Worm (Caenorhabditis elegans) whole organism, L1 larva: ENCODE measurements around the gene ZC449.7.

Source experiments
- C04F5.9 ChIP-seq: sonication (generic microtip); optimal IDR thresholded peaks from 2 replicates; lab custom pipeline; 2016; ENCODE audit warnings: missing genetic modification characterization, missing compliant biosample characterization
- C34B4.2 ChIP-seq: sonication (generic microtip); optimal IDR thresholded peaks from 2 replicates; lab custom pipeline; 2017; ENCODE audit warnings: mild to moderate bottlenecking, missing genetic modification characterization, missing compliant biosample characterization
- F16B12.6 ChIP-seq: fragments of 150-350 bp; optimal IDR thresholded peaks from 2 replicates; lab custom pipeline; 2014; ENCODE audit warnings: missing biosample characterization, missing genetic modification characterization
- Y116A8C.19 ChIP-seq: sonication (generic microtip); optimal IDR thresholded peaks from 2 replicates; lab custom pipeline; 2016; ENCODE audit warnings: missing compliant biosample characterization, missing genetic modification characterization, borderline replicate concordance
- alr-1 ChIP-seq: fragments of 200-800 bp; sonication (Bioruptor generic); optimal IDR thresholded peaks from 2 replicates; lab custom pipeline; 2018; ENCODE audit warnings: borderline replicate concordance, mild to moderate bottlenecking, missing genetic modification characterization, missing compliant biosample characterization
- aly-2 ChIP-seq: fragments of 150-350 bp; optimal IDR thresholded peaks from 2 replicates; lab custom pipeline; 2014; ENCODE audit warnings: missing biosample characterization, missing genetic modification characterization
- ama-1 ChIP-seq: fragments of 150-350 bp; optimal IDR thresholded peaks from 2 replicates; lab custom pipeline; 2014
- blmp-1 ChIP-seq: fragments of 150-350 bp; optimal IDR thresholded peaks from 2 replicates; lab custom pipeline; 2014; ENCODE audit warnings: missing biosample characterization, missing genetic modification characterization
- ceh-63 ChIP-seq: fragments of 200-800 bp; sonication (Bioruptor generic); optimal IDR thresholded peaks from 2 replicates; lab custom pipeline; 2018; ENCODE audit warnings: mild to moderate bottlenecking, missing genetic modification characterization, missing compliant biosample characterization
- ceh-8 ChIP-seq: fragments of 200-800 bp; sonication (Bioruptor generic); optimal IDR thresholded peaks from 2 replicates; lab custom pipeline; 2018; ENCODE audit warnings: mild to moderate bottlenecking, missing genetic modification characterization, moderate library complexity, missing compliant biosample characterization
- ceh-90 ChIP-seq: sonication (generic microtip); optimal IDR thresholded peaks from 2 replicates; lab custom pipeline; 2016; ENCODE audit warnings: missing genetic modification characterization, missing compliant biosample characterization
- ces-1 ChIP-seq: fragments of 150-350 bp; optimal IDR thresholded peaks from 2 replicates; lab custom pipeline; 2014; ENCODE audit warnings: missing biosample characterization, missing genetic modification reagents, missing genetic modification characterization
- dpl-1 ChIP-seq, 3 experiments: fragments of 150-350 bp in 2 of 3; sonication (generic microtip) in 1 of 3; optimal IDR thresholded peaks; 2 replicates each; lab custom pipeline; 2014 to 2017; ENCODE audit warnings: missing biosample characterization in 3 of 3, missing genetic modification characterization in 3 of 3, missing genetic modification reagents in 3 of 3
- dsc-1 ChIP-seq: sonication (generic microtip); optimal IDR thresholded peaks from 2 replicates; lab custom pipeline; 2016; ENCODE audit warnings: mild to moderate bottlenecking, missing genetic modification characterization, missing compliant biosample characterization
- efl-1 ChIP-seq, 4 experiments: fragments of 150-350 bp; optimal IDR thresholded peaks in 3 of 4; peaks in 1 of 4; 1 replicate in 1 of 4; 2 replicates in 3 of 4; lab custom pipeline; 2014; ENCODE audit warnings: missing biosample characterization in 2 of 4, missing genetic modification characterization in 2 of 4, missing genetic modification reagents in 2 of 4
- egl-13 ChIP-seq: sonication (generic microtip); optimal IDR thresholded peaks from 2 replicates; lab custom pipeline; 2016; ENCODE audit warnings: missing genotype, missing genetic modification reagents, missing genetic modification characterization, missing compliant biosample characterization
- elt-3 ChIP-seq, 6 experiments: fragments of 150-350 bp in 1 of 6; sonication (generic microtip); optimal IDR thresholded peaks; 2 replicates each; lab custom pipeline; 2017 to 2018; ENCODE audit warnings: missing biosample characterization in 6 of 6, missing genetic modification characterization in 6 of 6, inconsistent platforms in 1 of 6
- fkh-4 ChIP-seq: sonication (generic microtip); optimal IDR thresholded peaks from 2 replicates; lab custom pipeline; 2016; ENCODE audit warnings: missing compliant biosample characterization, missing genetic modification characterization, borderline replicate concordance
- grh-1 ChIP-seq: fragments of 200-800 bp; sonication (Bioruptor generic); IDR thresholded peaks from 2 replicates; pipeline ENCODE4 v1.3.6; 2022; ENCODE audit warnings: missing genetic modification reagents, missing genetic modification characterization, missing compliant biosample characterization
- hlh-4 ChIP-seq: sonication (generic microtip); optimal IDR thresholded peaks from 2 replicates; lab custom pipeline; 2016; ENCODE audit warnings: mild to moderate bottlenecking, missing genetic modification characterization, missing compliant biosample characterization
- hpl-2 ChIP-seq: fragments of 150-350 bp; optimal IDR thresholded peaks from 2 replicates; lab custom pipeline; 2014; ENCODE audit warnings: missing biosample characterization, missing genetic modification reagents, missing genetic modification characterization
- isw-1 ChIP-seq: fragments of 200-800 bp; sonication (Bioruptor generic); IDR thresholded peaks from 2 replicates; pipeline ENCODE4 v1.3.6; 2022; ENCODE audit warnings: missing genetic modification characterization, missing compliant biosample characterization
- jun-1 ChIP-seq: fragments of 150-350 bp; optimal IDR thresholded peaks from 2 replicates; lab custom pipeline; 2014; ENCODE audit warnings: missing biosample characterization, missing genetic modification reagents, missing genetic modification characterization
- lin-13 ChIP-seq: fragments of 150-350 bp; optimal IDR thresholded peaks from 2 replicates; lab custom pipeline; 2014; ENCODE audit warnings: missing biosample characterization, missing genetic modification reagents, missing genetic modification characterization
- lin-14 ChIP-seq: fragments of 200-800 bp; sonication (Bioruptor generic); optimal IDR thresholded peaks from 2 replicates; lab custom pipeline; 2018; ENCODE audit warnings: mild to moderate bottlenecking, missing genetic modification characterization, moderate library complexity, missing compliant biosample characterization
- lin-15B ChIP-seq: fragments of 150-350 bp; sonication (generic microtip); optimal IDR thresholded peaks from 3 replicates; lab custom pipeline; 2014; ENCODE audit warnings: missing biosample characterization, missing genetic modification characterization
- lin-35 ChIP-seq, 2 experiments: fragments of 150-350 bp; optimal IDR thresholded peaks; 2 replicates each; lab custom pipeline; 2014; ENCODE audit warnings: missing biosample characterization in 2 of 2, missing genetic modification characterization in 2 of 2, missing genetic modification reagents in 2 of 2
- lsy-2 ChIP-seq, 2 experiments: fragments of 150-350 bp; optimal IDR thresholded peaks; 2 replicates each; lab custom pipeline; 2014; ENCODE audit warnings: missing biosample characterization in 2 of 2, missing genetic modification characterization in 2 of 2
- mab-9 ChIP-seq: fragments of 200-800 bp; sonication (Bioruptor generic); IDR thresholded peaks from 2 replicates; pipeline ENCODE4 v1.3.6; 2022; ENCODE audit warnings: missing genetic modification reagents, missing genetic modification characterization, missing compliant biosample characterization
- mdl-1 ChIP-seq, 2 experiments: fragments of 150-350 bp; optimal IDR thresholded peaks; 2 replicates each; lab custom pipeline; 2014 to 2017; ENCODE audit warnings: missing biosample characterization in 2 of 2, missing genetic modification characterization in 2 of 2, inconsistent platforms in 1 of 2
- mef-2 ChIP-seq: fragments of 150-350 bp; optimal IDR thresholded peaks from 2 replicates; lab custom pipeline; 2014; ENCODE audit warnings: missing biosample characterization, missing genetic modification characterization
- nhr-12 ChIP-seq: sonication (generic microtip); optimal IDR thresholded peaks from 2 replicates; lab custom pipeline; 2017; ENCODE audit warnings: missing biosample characterization, missing genetic modification characterization
- nhr-19 ChIP-seq: fragments of 200-800 bp; sonication (Bioruptor generic); conservative IDR thresholded peaks from 2 replicates; pipeline ENCODE4 v1.3.6; 2022; ENCODE audit warnings: missing genetic modification characterization, missing compliant biosample characterization
- nhr-20 ChIP-seq: sonication (generic microtip); optimal IDR thresholded peaks from 2 replicates; lab custom pipeline; 2016; ENCODE audit warnings: mild to moderate bottlenecking, missing genetic modification characterization, missing compliant biosample characterization
- nhr-237 ChIP-seq: fragments of 150-350 bp; optimal IDR thresholded peaks from 2 replicates; lab custom pipeline; 2014; ENCODE audit warnings: missing biosample characterization, missing genetic modification characterization
- nhr-47 ChIP-seq: sonication (generic microtip); optimal IDR thresholded peaks from 2 replicates; lab custom pipeline; 2016; ENCODE audit warnings: mild to moderate bottlenecking, missing genetic modification characterization, moderate library complexity, missing compliant biosample characterization
- nhr-71 ChIP-seq: sonication (generic microtip); optimal IDR thresholded peaks from 2 replicates; lab custom pipeline; 2016; ENCODE audit warnings: mild to moderate bottlenecking, missing genetic modification characterization, moderate library complexity, missing compliant biosample characterization
- nhr-76 ChIP-seq: sonication (generic microtip); optimal IDR thresholded peaks from 2 replicates; lab custom pipeline; 2017; ENCODE audit warnings: missing biosample characterization, missing genetic modification characterization
- nhr-77 ChIP-seq: fragments of 150-350 bp; optimal IDR thresholded peaks from 2 replicates; lab custom pipeline; 2014; ENCODE audit warnings: missing biosample characterization, missing genetic modification characterization
- pqm-1 ChIP-seq: sonication (generic microtip); optimal IDR thresholded peaks from 3 replicates; lab custom pipeline; 2017; ENCODE audit warnings: missing biosample characterization, missing genetic modification characterization
- rnt-1 ChIP-seq: sonication (generic microtip); optimal IDR thresholded peaks from 2 replicates; lab custom pipeline; 2016; ENCODE audit warnings: mild to moderate bottlenecking, missing genetic modification characterization, moderate library complexity, missing compliant biosample characterization
- snu-23 ChIP-seq: sonication (generic microtip); optimal IDR thresholded peaks from 2 replicates; lab custom pipeline; 2016; ENCODE audit warnings: missing genetic modification characterization, missing compliant biosample characterization
- sup-37 ChIP-seq: fragments of 200-800 bp; sonication (Bioruptor generic); optimal IDR thresholded peaks from 2 replicates; lab custom pipeline; 2018; ENCODE audit warnings: mild to moderate bottlenecking, missing genetic modification characterization, missing compliant biosample characterization
- swsn-7 ChIP-seq: sonication (generic microtip); optimal IDR thresholded peaks from 2 replicates; lab custom pipeline; 2016; ENCODE audit warnings: missing genetic modification characterization, missing compliant biosample characterization
- tlp-1 ChIP-seq: fragments of 150-350 bp; optimal IDR thresholded peaks from 2 replicates; lab custom pipeline; 2014; ENCODE audit warnings: missing biosample characterization, missing genetic modification characterization
- unc-130 ChIP-seq: fragments of 150-350 bp; optimal IDR thresholded peaks from 2 replicates; lab custom pipeline; 2017; ENCODE audit warnings: missing biosample characterization, missing genetic modification characterization, inconsistent platforms
- unc-62 ChIP-seq: fragments of 150-350 bp; optimal IDR thresholded peaks from 2 replicates; lab custom pipeline; 2014; ENCODE audit warnings: missing biosample characterization, missing genetic modification reagents, missing genetic modification characterization
- xbp-1 ChIP-seq: sonication (generic microtip); optimal IDR thresholded peaks from 2 replicates; lab custom pipeline; 2016; ENCODE audit warnings: missing genetic modification characterization, missing compliant biosample characterization
- zag-1 ChIP-seq: fragments of 150-350 bp; optimal IDR thresholded peaks from 2 replicates; lab custom pipeline; 2014; ENCODE audit warnings: missing biosample characterization, missing genetic modification characterization
- ztf-11 ChIP-seq, 2 experiments: sonication (generic microtip); optimal IDR thresholded peaks; 2 replicates each; lab custom pipeline; 2016 to 2017; ENCODE audit warnings: missing genetic modification characterization in 2 of 2, missing biosample characterization in 1 of 2, missing compliant biosample characterization in 1 of 2
- ztf-4 ChIP-seq: fragments of 150-350 bp; optimal IDR thresholded peaks from 2 replicates; lab custom pipeline; 2014; ENCODE audit warnings: missing biosample characterization, missing genetic modification characterization

The ZC449.7 gene

ce11 chrX:5063750-5064652 is 50.1 kb downstream of the ZC449.7 start, which contains the start of gene C24H10.2 (continued):
- TF ChIP-seq nhr-20 (tag; lab: Kevin White, UChicago), result peak; percentile 34
- TF ChIP-seq hlh-4, result no peak
- TF ChIP-seq nhr-19, result no peak
- TF ChIP-seq snu-23 (GFP tag; lab: Kevin White, UChicago), result peak; percentile 56
- TF ChIP-seq pqm-1 (tag; lab: Kevin White, UChicago), result no peak
- no peak for TF ChIP-seq Y116A8C.19 (tag; lab: Kevin White, UChicago)
- no peak for TF ChIP-seq fkh-4
- TF ChIP-seq ztf-4 (tag; lab: Kevin White, UChicago), result no peak
- no peak for TF ChIP-seq unc-62 (GFP tag; lab: Kevin White, UChicago)
- TF ChIP-seq lin-15B (tag; lab: Kevin White, UChicago), result no peak
- TF ChIP-seq ceh-90, result no peak
- no peak for TF ChIP-seq lin-13 (GFP tag; lab: Kevin White, UChicago)
- TF ChIP-seq mef-2 (tag; lab: Kevin White, UChicago), result no peak
- peak; percentile 14 for TF ChIP-seq xbp-1 (tag; lab: Kevin White, UChicago)
- TF ChIP-seq nhr-237, result no peak
- no peak for TF ChIP-seq elt-3 (tag; optimal IDR thresholded peaks at IDR 0.05; lab: Kevin White, UChicago)
- TF ChIP-seq nhr-77 (tag; lab: Kevin White, UChicago), result peak; percentile 2
- peak in 1 of 3 experiments; percentile 20 for TF ChIP-seq dpl-1 (GFP tag; optimal IDR thresholded peaks at IDR 0.05; lab: Kevin White, UChicago)
- TF ChIP-seq sup-37 (GFP tag; lab: Kevin White, UChicago), result no peak
- TF ChIP-seq lin-14 (GFP tag; lab: Kevin White, UChicago), result peak; percentile 83
- peak in 1 of 2 experiments; percentile 32 for TF ChIP-seq lin-35 (GFP tag; optimal IDR thresholded peaks at IDR 0.05; lab: Kevin White, UChicago)
- peak in 1 of 2 experiments; percentile 4 for TF ChIP-seq efl-1 (optimal IDR thresholded peaks at IDR 0.05; lab: Kevin White, UChicago)
- peak in 1 of 2 experiments; percentile 3 for TF ChIP-seq efl-1 (GFP tag; optimal IDR thresholded peaks at IDR 0.05 in 1 of 2; lab: Kevin White, UChicago)
- no peak for TF ChIP-seq aly-2 (tag; lab: Kevin White, UChicago)
- TF ChIP-seq C34B4.2, result no peak
- TF ChIP-seq jun-1 (tag; lab: Kevin White, UChicago), result peak; percentile 9
- no peak for TF ChIP-seq tlp-1 (tag; lab: Kevin White, UChicago)
- TF ChIP-seq ceh-63, result no peak
- no peak for TF ChIP-seq alr-1 (tag; lab: Kevin White, UChicago)
- no peak for TF ChIP-seq nhr-12 (tag; lab: Kevin White, UChicago)
- peak; percentile 15 for TF ChIP-seq blmp-1 (tag; lab: Kevin White, UChicago)
- TF ChIP-seq lsy-2 (tag; optimal IDR thresholded peaks at IDR 0.05; lab: Kevin White, UChicago), result peak in 1 of 2 experiments; percentile 48
- no peak for TF ChIP-seq mab-9 (GFP tag; lab: Robert Waterston, UW)
- TF ChIP-seq hpl-2, result no peak
- no peak for TF ChIP-seq isw-1 (GFP tag; lab: Robert Waterston, UW)
- TF ChIP-seq ceh-8, result no peak
- no peak for TF ChIP-seq ama-1 (lab: Kevin White, UChicago)
- TF ChIP-seq nhr-71 (tag; lab: Kevin White, UChicago), result peak; percentile 59
- TF ChIP-seq mdl-1 (tag; optimal IDR thresholded peaks at IDR 0.05; lab: Kevin White, UChicago), result peak in 1 of 2 experiments; percentile 7
- TF ChIP-seq ztf-11 (tag; optimal IDR thresholded peaks at IDR 0.05; lab: Kevin White, UChicago), result no peak
- peak; percentile 13 for TF ChIP-seq dsc-1
- TF ChIP-seq rnt-1 (tag; lab: Kevin White, UChicago), result peak; percentile 56
- no peak for TF ChIP-seq nhr-47
- no peak for TF ChIP-seq nhr-76
- TF ChIP-seq grh-1 (GFP tag; lab: Robert Waterston, UW), result no peak
- no peak for TF ChIP-seq egl-13 (tag; lab: Kevin White, UChicago)
- TF ChIP-seq zag-1 (tag; lab: Kevin White, UChicago), result no peak
- no peak for TF ChIP-seq swsn-7 (tag; lab: Kevin White, UChicago)
- TF ChIP-seq ces-1 (GFP tag; lab: Kevin White, UChicago), result no peak
- no peak for TF ChIP-seq C04F5.9
- no peak for TF ChIP-seq unc-130
- no peak for TF ChIP-seq F16B12.6 (tag; lab: Kevin White, UChicago)
